Worm (Caenorhabditis elegans) whole organism, L1 larva: ENCODE results near the gene M7.7.
A peak's percentile ranks its signal among the peaks of the same experiment; 100 is the strongest.

Experiments used
- C04F5.9 ChIP-seq: sonication (generic microtip); optimal IDR thresholded peaks from 2 replicates; lab custom pipeline; 2016; ENCODE audit warnings: missing genetic modification characterization, missing compliant biosample characterization
- C16A3.4 ChIP-seq: fragments of 150-350 bp; optimal IDR thresholded peaks from 2 replicates; lab custom pipeline; 2014; ENCODE audit warnings: missing biosample characterization, missing genetic modification characterization
- C34B4.2 ChIP-seq: sonication (generic microtip); optimal IDR thresholded peaks from 2 replicates; lab custom pipeline; 2017; ENCODE audit warnings: mild to moderate bottlenecking, missing genetic modification characterization, missing compliant biosample characterization
- aha-1 ChIP-seq: fragments of 150-350 bp; optimal IDR thresholded peaks from 2 replicates; lab custom pipeline; 2014; ENCODE audit warnings: missing biosample characterization, missing genetic modification characterization
- alr-1 ChIP-seq: fragments of 200-800 bp; sonication (Bioruptor generic); optimal IDR thresholded peaks from 2 replicates; lab custom pipeline; 2018; ENCODE audit warnings: borderline replicate concordance, mild to moderate bottlenecking, missing genetic modification characterization, missing compliant biosample characterization
- ama-1 ChIP-seq: fragments of 150-350 bp; optimal IDR thresholded peaks from 2 replicates; lab custom pipeline; 2014
- blmp-1 ChIP-seq: fragments of 150-350 bp; optimal IDR thresholded peaks from 2 replicates; lab custom pipeline; 2014; ENCODE audit warnings: missing biosample characterization, missing genetic modification characterization
- ceh-8 ChIP-seq: fragments of 200-800 bp; sonication (Bioruptor generic); optimal IDR thresholded peaks from 2 replicates; lab custom pipeline; 2018; ENCODE audit warnings: mild to moderate bottlenecking, missing genetic modification characterization, moderate library complexity, missing compliant biosample characterization
- ceh-82 ChIP-seq, 3 experiments: fragments of 150-350 bp in 1 of 3; sonication (generic microtip) in 2 of 3; optimal IDR thresholded peaks; 2 replicates each; lab custom pipeline; 2014 to 2017; ENCODE audit warnings: missing biosample characterization in 3 of 3, missing genetic modification characterization in 3 of 3
- ceh-88 ChIP-seq: fragments of 200-800 bp; sonication (Bioruptor generic); IDR thresholded peaks from 2 replicates; pipeline ENCODE4 v1.3.6; 2022; ENCODE audit warnings: missing genetic modification characterization, missing compliant biosample characterization
- dsc-1 ChIP-seq: sonication (generic microtip); optimal IDR thresholded peaks from 2 replicates; lab custom pipeline; 2016; ENCODE audit warnings: mild to moderate bottlenecking, missing genetic modification characterization, missing compliant biosample characterization
- efl-3 ChIP-seq: fragments of 200-800 bp; sonication (Bioruptor generic); optimal IDR thresholded peaks from 2 replicates; lab custom pipeline; 2018; ENCODE audit warnings: mild to moderate bottlenecking, missing genetic modification characterization, missing compliant biosample characterization
- egl-13 ChIP-seq: sonication (generic microtip); optimal IDR thresholded peaks from 2 replicates; lab custom pipeline; 2016; ENCODE audit warnings: missing genotype, missing genetic modification reagents, missing genetic modification characterization, missing compliant biosample characterization
- fkh-4 ChIP-seq: sonication (generic microtip); optimal IDR thresholded peaks from 2 replicates; lab custom pipeline; 2016; ENCODE audit warnings: missing compliant biosample characterization, missing genetic modification characterization, borderline replicate concordance
- fkh-8 ChIP-seq: sonication (generic microtip); optimal IDR thresholded peaks from 2 replicates; lab custom pipeline; 2016; ENCODE audit warnings: mild to moderate bottlenecking, missing genetic modification characterization, missing compliant biosample characterization
- fos-1 ChIP-seq: fragments of 150-350 bp; optimal IDR thresholded peaks from 2 replicates; lab custom pipeline; 2014; ENCODE audit warnings: missing biosample characterization, missing genetic modification characterization
- grh-1 ChIP-seq: fragments of 200-800 bp; sonication (Bioruptor generic); IDR thresholded peaks from 2 replicates; pipeline ENCODE4 v1.3.6; 2022; ENCODE audit warnings: missing genetic modification reagents, missing genetic modification characterization, missing compliant biosample characterization
- hlh-17 ChIP-seq: fragments of 200-800 bp; sonication (Bioruptor generic); optimal IDR thresholded peaks from 2 replicates; lab custom pipeline; 2018; ENCODE audit warnings: missing genetic modification characterization, mild to moderate bottlenecking, missing compliant biosample characterization, moderate library complexity, borderline replicate concordance
- hlh-4 ChIP-seq: sonication (generic microtip); optimal IDR thresholded peaks from 2 replicates; lab custom pipeline; 2016; ENCODE audit warnings: mild to moderate bottlenecking, missing genetic modification characterization, missing compliant biosample characterization
- irx-1 ChIP-seq: sonication (generic microtip); optimal IDR thresholded peaks from 2 replicates; lab custom pipeline; 2016; ENCODE audit warnings: missing genetic modification characterization, missing compliant biosample characterization
- jun-1 ChIP-seq: fragments of 150-350 bp; optimal IDR thresholded peaks from 2 replicates; lab custom pipeline; 2014; ENCODE audit warnings: missing biosample characterization, missing genetic modification reagents, missing genetic modification characterization
- lin-13 ChIP-seq: fragments of 150-350 bp; optimal IDR thresholded peaks from 2 replicates; lab custom pipeline; 2014; ENCODE audit warnings: missing biosample characterization, missing genetic modification reagents, missing genetic modification characterization
- lin-15B ChIP-seq: fragments of 150-350 bp; sonication (generic microtip); optimal IDR thresholded peaks from 3 replicates; lab custom pipeline; 2014; ENCODE audit warnings: missing biosample characterization, missing genetic modification characterization
- lin-35 ChIP-seq, 2 experiments: fragments of 150-350 bp; optimal IDR thresholded peaks; 2 replicates each; lab custom pipeline; 2014; ENCODE audit warnings: missing biosample characterization in 2 of 2, missing genetic modification characterization in 2 of 2, missing genetic modification reagents in 2 of 2
- mab-9 ChIP-seq: fragments of 200-800 bp; sonication (Bioruptor generic); IDR thresholded peaks from 2 replicates; pipeline ENCODE4 v1.3.6; 2022; ENCODE audit warnings: missing genetic modification reagents, missing genetic modification characterization, missing compliant biosample characterization
- mep-1 ChIP-seq: fragments of 150-350 bp; optimal IDR thresholded peaks from 2 replicates; lab custom pipeline; 2014; ENCODE audit warnings: missing biosample characterization, missing genetic modification characterization
- nhr-11 ChIP-seq: fragments of 150-350 bp; optimal IDR thresholded peaks from 2 replicates; lab custom pipeline; 2014; ENCODE audit warnings: missing biosample characterization, missing genetic modification characterization
- nhr-12 ChIP-seq: sonication (generic microtip); optimal IDR thresholded peaks from 2 replicates; lab custom pipeline; 2017; ENCODE audit warnings: missing biosample characterization, missing genetic modification characterization
- nhr-20 ChIP-seq: sonication (generic microtip); optimal IDR thresholded peaks from 2 replicates; lab custom pipeline; 2016; ENCODE audit warnings: mild to moderate bottlenecking, missing genetic modification characterization, missing compliant biosample characterization
- nhr-237 ChIP-seq: fragments of 150-350 bp; optimal IDR thresholded peaks from 2 replicates; lab custom pipeline; 2014; ENCODE audit warnings: missing biosample characterization, missing genetic modification characterization
- nhr-28 ChIP-seq: fragments of 150-350 bp; optimal IDR thresholded peaks from 2 replicates; lab custom pipeline; 2014; ENCODE audit warnings: missing biosample characterization, missing genetic modification characterization
- nhr-71 ChIP-seq: sonication (generic microtip); optimal IDR thresholded peaks from 2 replicates; lab custom pipeline; 2016; ENCODE audit warnings: mild to moderate bottlenecking, missing genetic modification characterization, moderate library complexity, missing compliant biosample characterization
- nhr-76 ChIP-seq: sonication (generic microtip); optimal IDR thresholded peaks from 2 replicates; lab custom pipeline; 2017; ENCODE audit warnings: missing biosample characterization, missing genetic modification characterization
- nhr-77 ChIP-seq: fragments of 150-350 bp; optimal IDR thresholded peaks from 2 replicates; lab custom pipeline; 2014; ENCODE audit warnings: missing biosample characterization, missing genetic modification characterization
- nhr-84 ChIP-seq: sonication (generic microtip); optimal IDR thresholded peaks from 2 replicates; lab custom pipeline; 2017; ENCODE audit warnings: missing biosample characterization, missing genetic modification characterization
- nhr-90 ChIP-seq: sonication (generic microtip); optimal IDR thresholded peaks from 2 replicates; lab custom pipeline; 2016; ENCODE audit warnings: mild to moderate bottlenecking, missing genetic modification characterization, missing compliant biosample characterization; ENCODE audit not compliant: poor library complexity
- pag-3 ChIP-seq: sonication (generic microtip); optimal IDR thresholded peaks from 2 replicates; lab custom pipeline; 2017; ENCODE audit warnings: missing genetic modification characterization, mild to moderate bottlenecking, missing compliant biosample characterization, antibody characterized with exemption, borderline replicate concordance; ENCODE audit not compliant: insufficient read depth
- pax-3 ChIP-seq: fragments of 200-800 bp; sonication (Bioruptor generic); optimal IDR thresholded peaks from 2 replicates; lab custom pipeline; 2018; ENCODE audit warnings: mild to moderate bottlenecking, missing genetic modification characterization, moderate library complexity, missing compliant biosample characterization
- pqm-1 ChIP-seq: sonication (generic microtip); optimal IDR thresholded peaks from 3 replicates; lab custom pipeline; 2017; ENCODE audit warnings: missing biosample characterization, missing genetic modification characterization
- rnt-1 ChIP-seq: sonication (generic microtip); optimal IDR thresholded peaks from 2 replicates; lab custom pipeline; 2016; ENCODE audit warnings: mild to moderate bottlenecking, missing genetic modification characterization, moderate library complexity, missing compliant biosample characterization
- snpc-4 ChIP-seq: fragments of 150-350 bp; optimal IDR thresholded peaks from 2 replicates; lab custom pipeline; 2014; ENCODE audit warnings: missing biosample characterization, missing genetic modification characterization
- snu-23 ChIP-seq: sonication (generic microtip); optimal IDR thresholded peaks from 2 replicates; lab custom pipeline; 2016; ENCODE audit warnings: missing genetic modification characterization, missing compliant biosample characterization
- sox-4 ChIP-seq: sonication (generic microtip); optimal IDR thresholded peaks from 2 replicates; lab custom pipeline; 2016; ENCODE audit warnings: missing genetic modification characterization, missing compliant biosample characterization
- sup-37 ChIP-seq: fragments of 200-800 bp; sonication (Bioruptor generic); optimal IDR thresholded peaks from 2 replicates; lab custom pipeline; 2018; ENCODE audit warnings: mild to moderate bottlenecking, missing genetic modification characterization, missing compliant biosample characterization
- tbx-2 ChIP-seq: sonication (generic microtip); optimal IDR thresholded peaks from 2 replicates; lab custom pipeline; 2016; ENCODE audit warnings: missing genetic modification characterization, missing compliant biosample characterization
- tlp-1 ChIP-seq: fragments of 150-350 bp; optimal IDR thresholded peaks from 2 replicates; lab custom pipeline; 2014; ENCODE audit warnings: missing biosample characterization, missing genetic modification characterization
- unc-130 ChIP-seq: fragments of 150-350 bp; optimal IDR thresholded peaks from 2 replicates; lab custom pipeline; 2017; ENCODE audit warnings: missing biosample characterization, missing genetic modification characterization, inconsistent platforms
- unc-30 ChIP-seq: sonication (generic microtip); optimal IDR thresholded peaks from 2 replicates; lab custom pipeline; 2017; ENCODE audit warnings: missing biosample characterization, missing genetic modification characterization
- unc-86 ChIP-seq: sonication (generic microtip); optimal IDR thresholded peaks from 2 replicates; lab custom pipeline; 2016; ENCODE audit warnings: missing genetic modification characterization, missing compliant biosample characterization
- vab-15 ChIP-seq: sonication (generic microtip); optimal IDR thresholded peaks from 2 replicates; lab custom pipeline; 2017; ENCODE audit warnings: missing genotype, mild to moderate bottlenecking, missing genetic modification characterization, missing compliant biosample characterization
- xbp-1 ChIP-seq: sonication (generic microtip); optimal IDR thresholded peaks from 2 replicates; lab custom pipeline; 2016; ENCODE audit warnings: missing genetic modification characterization, missing compliant biosample characterization
- zag-1 ChIP-seq: fragments of 150-350 bp; optimal IDR thresholded peaks from 2 replicates; lab custom pipeline; 2014; ENCODE audit warnings: missing biosample characterization, missing genetic modification characterization
- zip-4 ChIP-seq: fragments of 200-800 bp; sonication (Bioruptor generic); optimal IDR thresholded peaks from 2 replicates; lab custom pipeline; 2018; ENCODE audit warnings: mild to moderate bottlenecking, missing genetic modification characterization, moderate library complexity, missing compliant biosample characterization
- ztf-11 ChIP-seq, 2 experiments: sonication (generic microtip); optimal IDR thresholded peaks; 2 replicates each; lab custom pipeline; 2016 to 2017; ENCODE audit warnings: missing genetic modification characterization in 2 of 2, missing biosample characterization in 1 of 2, missing compliant biosample characterization in 1 of 2
- ztf-4 ChIP-seq: fragments of 150-350 bp; optimal IDR thresholded peaks from 2 replicates; lab custom pipeline; 2014; ENCODE audit warnings: missing biosample characterization, missing genetic modification characterization

The M7.7 gene

ce11 chrIV:11068314-11068713, 21.3 kb upstream of the M7.7 start:
- TF ChIP-seq mep-1 (tag; lab: Kevin White, UChicago) = peak; percentile 8
- TF ChIP-seq irx-1 (tag; lab: Kevin White, UChicago) = no peak
- no peak for TF ChIP-seq zag-1 (tag; lab: Kevin White, UChicago)
- no peak for TF ChIP-seq hlh-4 (tag; lab: Kevin White, UChicago)
- no peak for TF ChIP-seq aha-1 (tag; lab: Kevin White, UChicago)
- TF ChIP-seq ceh-8 (GFP tag; lab: Kevin White, UChicago) = no peak
- no peak for TF ChIP-seq fkh-4 (tag; lab: Kevin White, UChicago)
- peak; percentile 96 for TF ChIP-seq nhr-71 (tag; lab: Kevin White, UChicago)
- TF ChIP-seq C16A3.4 (tag; lab: Kevin White, UChicago) = peak; percentile 27
- no peak for TF ChIP-seq pax-3 (tag; lab: Kevin White, UChicago)
- no peak for TF ChIP-seq egl-13 (tag; lab: Kevin White, UChicago)
- no peak for TF ChIP-seq ama-1 (lab: Kevin White, UChicago)
- TF ChIP-seq fos-1 (tag; lab: Kevin White, UChicago) = peak; percentile 33
- no peak for TF ChIP-seq alr-1
- TF ChIP-seq jun-1 (tag; lab: Kevin White, UChicago) = no peak
- no peak for TF ChIP-seq pag-3 (tag; lab: Kevin White, UChicago)
- no peak for TF ChIP-seq snpc-4 (tag; lab: Kevin White, UChicago)
- no peak for TF ChIP-seq unc-86
- no peak for TF ChIP-seq nhr-237 (tag; lab: Kevin White, UChicago)
- TF ChIP-seq hlh-17 (GFP tag; lab: Kevin White, UChicago) = no peak
- no peak for TF ChIP-seq vab-15
- TF ChIP-seq efl-3 (GFP tag; lab: Kevin White, UChicago) = no peak
- TF ChIP-seq snu-23 (GFP tag; lab: Kevin White, UChicago) = peak; percentile 64
- no peak for TF ChIP-seq ztf-11 (tag; optimal IDR thresholded peaks at IDR 0.05; lab: Kevin White, UChicago)
- peak; percentile 18 for TF ChIP-seq C04F5.9 (tag; lab: Kevin White, UChicago)
- TF ChIP-seq nhr-76 (tag; lab: Kevin White, UChicago) = no peak
- TF ChIP-seq sup-37 (GFP tag; lab: Kevin White, UChicago) = no peak
- TF ChIP-seq nhr-20 (tag; lab: Kevin White, UChicago) = peak; percentile 66
- no peak for TF ChIP-seq lin-35 (GFP tag; optimal IDR thresholded peaks at IDR 0.05; lab: Kevin White, UChicago)
- no peak for TF ChIP-seq nhr-90 (tag; lab: Kevin White, UChicago)
- no peak for TF ChIP-seq dsc-1 (tag; lab: Kevin White, UChicago)
- TF ChIP-seq ztf-4 (tag; lab: Kevin White, UChicago) = peak; percentile 69
- no peak for TF ChIP-seq nhr-84 (tag; lab: Kevin White, UChicago)
- TF ChIP-seq rnt-1 (tag; lab: Kevin White, UChicago) = peak; percentile 82
- TF ChIP-seq nhr-12 (tag; lab: Kevin White, UChicago) = no peak
- no peak for TF ChIP-seq unc-30 (tag; lab: Kevin White, UChicago)
- no peak for TF ChIP-seq grh-1 (GFP tag; lab: Robert Waterston, UW)
- peak; percentile 83 for TF ChIP-seq nhr-11 (tag; lab: Kevin White, UChicago)
- no peak for TF ChIP-seq nhr-77
- TF ChIP-seq nhr-28 = no peak
- peak; percentile 35 for TF ChIP-seq xbp-1 (tag; lab: Kevin White, UChicago)
- TF ChIP-seq ceh-82 (tag; optimal IDR thresholded peaks at IDR 0.05; lab: Kevin White, UChicago) = no peak
- no peak for TF ChIP-seq ceh-88 (GFP tag; lab: Robert Waterston, UW)
- peak; percentile 46 for TF ChIP-seq lin-13
- no peak for TF ChIP-seq sox-4 (tag; lab: Kevin White, UChicago)
- TF ChIP-seq tlp-1 (tag; lab: Kevin White, UChicago) = no peak
- no peak for TF ChIP-seq pqm-1 (tag; lab: Kevin White, UChicago)
- TF ChIP-seq mab-9 (GFP tag; lab: Robert Waterston, UW) = no peak
- no peak for TF ChIP-seq blmp-1 (tag; lab: Kevin White, UChicago)
- peak; percentile 42 for TF ChIP-seq unc-130
- no peak for TF ChIP-seq C34B4.2 (tag; lab: Kevin White, UChicago)
- no peak for TF ChIP-seq lin-15B (tag; lab: Kevin White, UChicago)
- TF ChIP-seq zip-4 (GFP tag; lab: Kevin White, UChicago) = no peak
- TF ChIP-seq tbx-2 (tag; lab: Kevin White, UChicago) = peak; percentile 57
- no peak for TF ChIP-seq fkh-8 (tag; lab: Kevin White, UChicago)
